Worm (Caenorhabditis elegans) whole organism, midembryonic: ENCODE results near the gene lipl-2.

ENCODE experiments used
- T22C8.4 ChIP-seq: fragments of 200-800 bp; sonication (Bioruptor generic); IDR thresholded peaks from 2 replicates; pipeline ENCODE4 v1.3.6; 2022; ENCODE audit warnings: missing genetic modification characterization, missing compliant biosample characterization
- cog-1 ChIP-seq: sonication (generic microtip); optimal IDR thresholded peaks from 2 replicates; lab custom pipeline; 2016; ENCODE audit warnings: missing genetic modification characterization, missing compliant biosample characterization
- klf-2 ChIP-seq: fragments of 200-800 bp; sonication (Bioruptor generic); conservative IDR thresholded peaks from 2 replicates; pipeline ENCODE4 v1.3.6; 2022; ENCODE audit warnings: missing genetic modification reagents, missing genetic modification characterization, missing compliant biosample characterization
- med-1 ChIP-seq: sonication (generic microtip); optimal IDR thresholded peaks from 2 replicates; lab custom pipeline; 2017; ENCODE audit warnings: missing genetic modification characterization, mild to moderate bottlenecking, missing compliant biosample characterization, antibody characterized with exemption, missing genetic modification reagents; ENCODE audit not compliant: insufficient read depth
- ref-1 ChIP-seq: fragments of 200-800 bp; sonication (Bioruptor generic); conservative IDR thresholded peaks from 2 replicates; pipeline ENCODE4 v1.3.6; 2022; ENCODE audit warnings: missing genetic modification reagents, missing genetic modification characterization, missing compliant biosample characterization
- ztf-23 ChIP-seq: fragments of 200-800 bp; sonication (Bioruptor generic); IDR thresholded peaks from 2 replicates; pipeline ENCODE4 v1.3.6; 2022; ENCODE audit warnings: missing genetic modification reagents, missing genetic modification characterization, missing compliant biosample characterization

DNA sequence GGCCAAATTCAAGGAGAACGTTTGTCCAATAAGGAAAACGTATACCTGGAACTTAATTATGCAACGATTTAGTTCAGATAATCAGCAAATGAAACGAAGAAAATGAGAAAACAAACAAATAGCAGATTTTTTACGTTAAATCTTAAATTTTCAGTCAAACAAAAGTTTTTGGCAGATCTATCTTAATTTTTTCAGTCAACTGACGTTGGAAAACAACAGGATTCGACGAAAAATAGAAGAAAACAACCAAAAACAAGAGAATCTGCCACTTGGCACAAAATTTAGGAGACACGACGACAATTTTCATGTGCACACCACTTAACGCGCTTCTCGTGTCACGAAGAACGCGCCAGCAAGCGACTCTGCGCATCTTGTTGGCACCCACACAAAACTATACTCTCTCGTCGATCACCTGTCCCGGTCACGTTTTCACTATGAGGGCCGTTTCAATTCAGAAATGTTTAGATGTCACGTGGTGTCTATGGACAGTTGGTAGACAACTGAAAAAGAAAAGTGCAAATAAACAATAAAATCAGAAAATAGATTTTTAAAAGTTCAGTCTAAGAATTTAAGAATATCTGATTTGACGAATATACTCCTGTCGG, 1.6 kb upstream of the lipl-2 start, which contains the start of gene ztf-7:
- TF ChIP-seq klf-2 (GFP tag; lab: Robert Waterston, UW) (no peak), ref-1 (no peak), T22C8.4 (GFP tag; lab: Robert Waterston, UW) (no peak), med-1 (GFP tag; lab: Kevin White, UChicago) (no peak), cog-1 (tag; lab: Kevin White, UChicago) (no peak), ztf-23 (GFP tag; lab: Robert Waterston, UW) (no peak)
